Fruit fly (Drosophila melanogaster) whole organism, embryonic: ENCODE data around the gene CG18766.

Experiments used
- ATbp ChIP-seq: fragments of 200-800 bp; sonication (Bioruptor generic); optimal IDR thresholded peaks from 2 replicates; lab custom pipeline; 2017; ENCODE audit warnings: missing biosample characterization, mild to moderate bottlenecking, missing genetic modification characterization, missing genetic modification reagents
- Abd-B ChIP-seq: fragments of 200-800 bp; sonication (Bioruptor generic); optimal IDR thresholded peaks from 2 replicates; lab custom pipeline; 2018; ENCODE audit warnings: missing biosample characterization, mild to moderate bottlenecking, missing genetic modification characterization, moderate library complexity
- B-H2 ChIP-seq: fragments of 200-800 bp; sonication (Bioruptor generic); optimal IDR thresholded peaks from 2 replicates; lab custom pipeline; 2018; ENCODE audit warnings: missing biosample characterization, mild to moderate bottlenecking, missing genetic modification characterization
- Blimp-1 ChIP-seq: fragments of 200-800 bp; sonication (Bioruptor generic); optimal IDR thresholded peaks from 3 replicates; lab custom pipeline; 2018; ENCODE audit warnings: missing biosample characterization, missing genetic modification characterization, mild to moderate bottlenecking, moderate library complexity, missing genetic modification reagents
- CG10209 ChIP-seq: fragments of 200-800 bp; sonication (Bioruptor generic); optimal IDR thresholded peaks from 3 replicates; lab custom pipeline; 2017; ENCODE audit warnings: missing biosample characterization, mild to moderate bottlenecking, missing genetic modification characterization, missing genetic modification reagents
- CG10565 ChIP-seq: fragments of 200-800 bp; sonication (Bioruptor generic); optimal IDR thresholded peaks from 3 replicates; lab custom pipeline; 2016; ENCODE audit warnings: missing biosample characterization, mild to moderate bottlenecking, missing genetic modification characterization
- CG11456 ChIP-seq: fragments of 200-800 bp; sonication (Bioruptor generic); IDR thresholded peaks from 3 replicates; pipeline ENCODE4 v1.3.6; 2022; ENCODE audit warnings: missing biosample characterization, missing genetic modification characterization
- CG13424 ChIP-seq: fragments of 200-800 bp; sonication (Bioruptor generic); optimal IDR thresholded peaks from 2 replicates; lab custom pipeline; 2019; ENCODE audit warnings: missing biosample characterization, mild to moderate bottlenecking, missing genetic modification characterization, moderate library complexity
- CG15514 ChIP-seq: fragments of 200-800 bp; sonication (Bioruptor generic); optimal IDR thresholded peaks from 3 replicates; lab custom pipeline; 2017; ENCODE audit warnings: missing biosample characterization, missing genetic modification characterization, mild to moderate bottlenecking, moderate library complexity, missing genetic modification reagents
- CG15601 ChIP-seq: fragments of 200-800 bp; sonication (Bioruptor generic); optimal IDR thresholded peaks from 3 replicates; lab custom pipeline; 2019; ENCODE audit warnings: missing biosample characterization, mild to moderate bottlenecking, missing genetic modification characterization, moderate library complexity
- CG16863 ChIP-seq: fragments of 200-800 bp; sonication (Bioruptor generic); optimal IDR thresholded peaks from 3 replicates; lab custom pipeline; 2016; ENCODE audit warnings: missing biosample characterization, missing genetic modification characterization
- CG18262 ChIP-seq: fragments of 200-800 bp; optimal IDR thresholded peaks from 3 replicates; lab custom pipeline; 2019; ENCODE audit warnings: missing biosample characterization, mild to moderate bottlenecking, missing genetic modification characterization, moderate library complexity
- CG18599 ChIP-seq: fragments of 200-800 bp; sonication (Bioruptor generic); optimal IDR thresholded peaks from 3 replicates; lab custom pipeline; 2017; ENCODE audit warnings: missing biosample characterization, missing genetic modification characterization, mild to moderate bottlenecking, moderate library complexity, missing genetic modification reagents
- CG33557 ChIP-seq: fragments of 200-800 bp; sonication (Bioruptor generic); optimal IDR thresholded peaks from 2 replicates; lab custom pipeline; 2019; ENCODE audit warnings: missing biosample characterization, mild to moderate bottlenecking, missing genetic modification characterization, moderate library complexity
- CG34224 ChIP-seq: fragments of 200-800 bp; sonication (Bioruptor generic); IDR thresholded peaks from 3 replicates; pipeline ENCODE4 v1.3.6; 2022; ENCODE audit warnings: missing biosample characterization, missing genetic modification characterization; ENCODE audit not compliant: partially characterized antibody
- CG6254 ChIP-seq: fragments of 200-800 bp; sonication (Bioruptor generic); optimal IDR thresholded peaks from 3 replicates; lab custom pipeline; 2017; ENCODE audit warnings: mild to moderate bottlenecking, missing biosample characterization, missing genetic modification reagents, missing genetic modification characterization
- CG6813 ChIP-seq: fragments of 200-800 bp; sonication (Bioruptor generic); optimal IDR thresholded peaks from 2 replicates; lab custom pipeline; 2017; ENCODE audit warnings: missing biosample characterization, missing genetic modification characterization, mild to moderate bottlenecking, moderate library complexity, missing genetic modification reagents
- CG7271 ChIP-seq: fragments of 200-800 bp; sonication (Bioruptor generic); optimal IDR thresholded peaks from 2 replicates; lab custom pipeline; 2018; ENCODE audit warnings: missing biosample characterization, mild to moderate bottlenecking, missing genetic modification characterization, moderate library complexity
- CG7963 ChIP-seq: fragments of 200-800 bp; sonication (Bioruptor generic); IDR thresholded peaks from 3 replicates; pipeline ENCODE4 v1.3.6; 2022; ENCODE audit warnings: missing biosample characterization, missing genetic modification characterization; ENCODE audit not compliant: partially characterized antibody
- CG8478 ChIP-seq: fragments of >200 bp; optimal IDR thresholded peaks from 2 replicates; lab custom pipeline; 2018
- CG9932 ChIP-seq: fragments of 200-800 bp; sonication (Bioruptor generic); IDR thresholded peaks from 2 replicates; pipeline ENCODE4 v1.3.6; 2022; ENCODE audit warnings: missing biosample characterization, missing genetic modification characterization
- Ets65A ChIP-seq: fragments of 200-800 bp; sonication (Bioruptor generic); peaks from one replicate; lab custom pipeline; 2016; ENCODE audit warnings: missing biosample characterization, missing genetic modification characterization
- H15 ChIP-seq: fragments of 200-800 bp; sonication (Bioruptor generic); IDR thresholded peaks from 3 replicates; pipeline ENCODE4 v1.3.6; 2022; ENCODE audit warnings: missing biosample characterization, missing genetic modification characterization
- Myb ChIP-seq: fragments of 200-800 bp; sonication (Bioruptor generic); optimal IDR thresholded peaks from 2 replicates; lab custom pipeline; 2016; ENCODE audit warnings: missing biosample characterization, missing genetic modification characterization
- PHDP ChIP-seq: fragments of 200-800 bp; sonication (Bioruptor generic); optimal IDR thresholded peaks from 3 replicates; lab custom pipeline; 2018; ENCODE audit warnings: missing biosample characterization, mild to moderate bottlenecking, missing genetic modification characterization, moderate library complexity
- Poxn ChIP-seq: fragments of 200-800 bp; sonication (Bioruptor generic); IDR thresholded peaks from 2 replicates; pipeline ENCODE4 v1.3.6; 2022; ENCODE audit warnings: missing biosample characterization, missing genetic modification characterization
- Stat92E ChIP-seq, 3 experiments: fragments of >200 bp in 2 of 3; fragments of 200-800 bp in 1 of 3; sonication (Bioruptor generic) in 1 of 3; optimal IDR thresholded peaks; 2 replicates each; lab custom pipeline; 2017 to 2019; ENCODE audit warnings: missing biosample characterization in 3 of 3, missing genetic modification characterization in 3 of 3, mild to moderate bottlenecking in 1 of 3, moderate library complexity in 1 of 3
- caup ChIP-seq: fragments of 200-800 bp; sonication (Bioruptor generic); optimal IDR thresholded peaks from 3 replicates; lab custom pipeline; 2017; ENCODE audit warnings: missing biosample characterization, mild to moderate bottlenecking, missing genetic modification characterization, moderate library complexity; ENCODE audit not compliant: severe bottlenecking
- cg ChIP-seq: fragments of 200-800 bp; sonication (Bioruptor generic); optimal IDR thresholded peaks from 3 replicates; lab custom pipeline; 2019; ENCODE audit warnings: missing biosample characterization, mild to moderate bottlenecking, missing genetic modification characterization, moderate library complexity
- chm ChIP-seq: fragments of 200-800 bp; sonication (Bioruptor generic); IDR thresholded peaks from 2 replicates; pipeline ENCODE4 v1.3.6; 2022; ENCODE audit warnings: missing biosample characterization, missing genetic modification characterization
- croc ChIP-seq: fragments of 200-800 bp; sonication (Bioruptor generic); conservative IDR thresholded peaks from 3 replicates; pipeline ENCODE4 v1.3.6; 2022; ENCODE audit warnings: missing biosample characterization, missing genetic modification characterization
- crol ChIP-seq: fragments of 200-800 bp; sonication (Bioruptor generic); IDR thresholded peaks from 2 replicates; pipeline ENCODE4 v1.3.6; 2022; ENCODE audit warnings: missing biosample characterization, missing genetic modification characterization
- dimm ChIP-seq: fragments of 200-800 bp; sonication (Bioruptor generic); IDR thresholded peaks from 2 replicates; pipeline ENCODE4 v1.3.6; 2022; ENCODE audit warnings: missing biosample characterization, missing genetic modification characterization
- dysf ChIP-seq: fragments of 200-800 bp; sonication (Bioruptor generic); IDR thresholded peaks from 3 replicates; pipeline ENCODE4 v1.3.6; 2022; ENCODE audit warnings: missing biosample characterization, missing genetic modification characterization
- fd96Cb ChIP-seq: fragments of 200-800 bp; sonication (Bioruptor generic); optimal IDR thresholded peaks from 2 replicates; lab custom pipeline; 2018; ENCODE audit warnings: missing biosample characterization, mild to moderate bottlenecking, missing genetic modification characterization, moderate library complexity
- gsb ChIP-seq: fragments of 200-800 bp; sonication (Bioruptor generic); IDR thresholded peaks from 2 replicates; pipeline ENCODE4 v1.3.6; 2022; ENCODE audit warnings: missing biosample characterization, missing genetic modification characterization
- ind ChIP-seq: fragments of 200-800 bp; sonication (Bioruptor generic); optimal IDR thresholded peaks from 3 replicates; lab custom pipeline; 2016; ENCODE audit warnings: missing biosample characterization, missing genetic modification characterization
- kni ChIP-seq: fragments of 200-800 bp; sonication (Bioruptor generic); optimal IDR thresholded peaks from 3 replicates; lab custom pipeline; 2017; ENCODE audit warnings: mild to moderate bottlenecking, missing biosample characterization, missing genetic modification reagents, missing genetic modification characterization
- knrl ChIP-seq: fragments of 200-800 bp; sonication (Bioruptor generic); IDR thresholded peaks from 3 replicates; pipeline ENCODE4 v1.3.6; 2022; ENCODE audit warnings: missing biosample characterization, missing genetic modification characterization; ENCODE audit not compliant: partially characterized antibody
- onecut ChIP-seq: fragments of 200-800 bp; sonication (Bioruptor generic); IDR thresholded peaks from 2 replicates; pipeline ENCODE4 v1.3.6; 2022; ENCODE audit warnings: missing biosample characterization, missing genetic modification characterization
- ro ChIP-seq: fragments of 200-800 bp; sonication (Bioruptor generic); IDR thresholded peaks from 2 replicates; pipeline ENCODE4 v1.3.6; 2022; ENCODE audit warnings: missing biosample characterization, missing genetic modification characterization
- row ChIP-seq: fragments of 200-800 bp; sonication (Bioruptor generic); IDR thresholded peaks from 3 replicates; pipeline ENCODE4 v1.3.6; 2022; ENCODE audit warnings: missing biosample characterization, missing genetic modification characterization
- sc ChIP-seq, 3 experiments: fragments of >200 bp in 2 of 3; fragments of 200-800 bp in 1 of 3; sonication (Bioruptor generic) in 1 of 3; optimal IDR thresholded peaks; 2 replicates in 2 of 3; 3 replicates in 1 of 3; lab custom pipeline; 2017; ENCODE audit warnings: mild to moderate bottlenecking in 1 of 3, missing biosample characterization in 1 of 3, missing genetic modification characterization in 1 of 3, missing genetic modification reagents in 1 of 3
- slp2 ChIP-seq: fragments of 200-800 bp; sonication (Bioruptor generic); optimal IDR thresholded peaks from 2 replicates; lab custom pipeline; 2016; ENCODE audit warnings: missing biosample characterization, missing genetic modification characterization
- sqz ChIP-seq: fragments of 200-800 bp; sonication (Bioruptor generic); optimal IDR thresholded peaks from 3 replicates; lab custom pipeline; 2018; ENCODE audit warnings: missing biosample characterization, mild to moderate bottlenecking, missing genetic modification characterization
- tna ChIP-seq: fragments of 200-800 bp; sonication (Bioruptor generic); IDR thresholded peaks from 2 replicates; pipeline ENCODE4 v1.3.6; 2022; ENCODE audit warnings: missing biosample characterization, missing genetic modification characterization; ENCODE audit not compliant: partially characterized antibody
- tup ChIP-seq: fragments of 200-800 bp; sonication (Bioruptor generic); optimal IDR thresholded peaks from 2 replicates; lab custom pipeline; 2016; ENCODE audit warnings: missing biosample characterization, mild to moderate bottlenecking, missing genetic modification characterization, moderate library complexity

Gene CG18766

DNA sequence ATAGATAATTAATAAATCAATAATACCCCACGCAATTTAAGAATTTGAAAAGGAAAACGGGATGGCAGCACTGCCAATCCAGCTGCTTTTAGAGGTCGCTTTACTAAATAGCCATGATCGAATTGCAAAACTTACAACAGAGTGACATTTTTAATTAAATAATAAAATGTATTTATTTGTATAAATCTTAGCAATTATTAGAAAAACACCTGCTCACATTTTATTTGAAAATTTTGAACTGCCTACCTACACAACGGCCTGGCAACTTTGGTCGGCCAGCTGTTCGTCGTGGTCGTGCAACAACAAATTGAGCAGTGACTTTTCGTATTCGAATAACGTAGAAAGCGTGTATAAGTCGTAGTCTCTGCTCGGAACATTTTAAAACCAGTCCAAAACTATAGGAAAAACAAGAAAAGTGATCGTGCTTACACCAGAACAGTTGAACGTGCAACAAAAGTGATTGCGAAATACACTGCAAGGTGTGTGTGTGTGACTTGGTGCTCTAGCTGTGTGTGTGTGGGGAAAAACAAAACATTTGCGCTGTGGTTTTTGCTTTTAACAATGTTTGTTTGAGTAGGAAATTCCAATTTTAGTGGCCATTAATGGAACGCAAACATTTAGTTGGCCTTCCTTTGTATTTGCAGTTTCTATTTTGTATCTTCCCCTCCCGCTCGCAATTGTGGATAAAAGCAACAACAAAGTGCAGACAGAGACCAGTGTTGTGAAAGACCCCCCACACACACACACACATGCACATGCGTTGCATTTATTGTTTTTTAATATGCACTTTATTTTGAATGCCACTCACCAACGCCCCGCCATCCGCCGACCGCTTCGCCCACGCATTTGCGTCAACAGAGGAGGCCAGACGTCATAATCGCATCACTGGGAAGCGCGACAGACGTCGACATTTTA, 29.7 kb upstream of the CG18766 start, which contains the start of gene CG5938:
Gene CG5938, plus strand, starts transcription at position 262 of the 915 bp plus-strand sequence.
- no peak for TF ChIP-seq kni
- peak; percentile 73 for TF ChIP-seq onecut
- TF ChIP-seq tna, result no peak
- TF ChIP-seq CG18262 (tag; lab: Kevin White, UChicago), result peak; percentile 36
- TF ChIP-seq sc (optimal IDR thresholded peaks at IDR 0.05; lab: Kevin White, UChicago), result no peak
- no peak for TF ChIP-seq sc (GFP tag; optimal IDR thresholded peaks at IDR 0.05; lab: Kevin White, UChicago)
- TF ChIP-seq CG13424 (tag; lab: Kevin White, UChicago), result peak; percentile 52
- no peak for TF ChIP-seq H15 (GFP tag; lab: Robert Waterston, UW)
- TF ChIP-seq tup, result peak; percentile 1
- TF ChIP-seq Abd-B (GFP tag; lab: Kevin White, UChicago), result peak; percentile 25
- no peak for TF ChIP-seq ATbp
- peak; percentile 4 for TF ChIP-seq CG8478 (lab: Kevin White, UChicago)
- no peak for TF ChIP-seq CG33557 (GFP tag; lab: Kevin White, UChicago)
- peak; percentile 38; the same call in 2 of the 3 replicates for TF ChIP-seq CG34224 (GFP tag; lab: Robert Waterston, UW)
- no peak for TF ChIP-seq ro (GFP tag; lab: Robert Waterston, UW)
- TF ChIP-seq croc (GFP tag; lab: Robert Waterston, UW), result no peak
- peak; percentile 14 for TF ChIP-seq PHDP (tag; lab: Kevin White, UChicago)
- no peak for TF ChIP-seq dimm (GFP tag; lab: Robert Waterston, UW)
- TF ChIP-seq fd96Cb (tag; lab: Kevin White, UChicago), result no peak
- peak; percentile 90 for TF ChIP-seq cg (GFP tag; lab: Kevin White, UChicago)
- TF ChIP-seq CG6254 (GFP tag; lab: Kevin White, UChicago), result no peak
- peak; percentile 19 for TF ChIP-seq CG15601 (tag; lab: Kevin White, UChicago)
- TF ChIP-seq chm, result no peak
- TF ChIP-seq dysf, result no peak
- TF ChIP-seq row (GFP tag; lab: Robert Waterston, UW), result peak; percentile 67
- TF ChIP-seq crol (GFP tag; lab: Robert Waterston, UW), result peak; percentile 73
- peak; percentile 46 for TF ChIP-seq B-H2 (GFP tag; lab: Kevin White, UChicago)
- peak; percentile 6 for TF ChIP-seq Blimp-1
- TF ChIP-seq gsb (GFP tag; lab: Robert Waterston, UW), result no peak
- no peak for TF ChIP-seq CG11456 (GFP tag; lab: Robert Waterston, UW)
- TF ChIP-seq Myb (GFP tag; lab: Kevin White, UChicago), result peak; percentile 0
- TF ChIP-seq Poxn, result no peak
- no peak for TF ChIP-seq CG7963 (GFP tag; lab: Robert Waterston, UW)
- TF ChIP-seq CG9932 (GFP tag; lab: Robert Waterston, UW), result peak; percentile 26; the same call in 1 of the 2 replicates
- TF ChIP-seq CG16863 (GFP tag; lab: Kevin White, UChicago), result no peak
- TF ChIP-seq CG15514 (GFP tag; lab: Kevin White, UChicago), result peak; percentile 62
- TF ChIP-seq CG18599 (GFP tag; lab: Kevin White, UChicago), result peak; percentile 29
- TF ChIP-seq CG6813 (GFP tag; lab: Kevin White, UChicago), result no peak
- TF ChIP-seq ind (GFP tag; lab: Kevin White, UChicago), result peak; percentile 14
- TF ChIP-seq sqz, result no peak
- no peak for TF ChIP-seq caup (GFP tag; lab: Kevin White, UChicago)
- peak; percentile 70 for TF ChIP-seq Ets65A (GFP tag; lab: Kevin White, UChicago)
- TF ChIP-seq knrl (GFP tag; lab: Robert Waterston, UW), result no peak
- TF ChIP-seq slp2 (GFP tag; lab: Kevin White, UChicago), result no peak
- TF ChIP-seq CG10209 (GFP tag; lab: Kevin White, UChicago), result peak; percentile 8
- no peak for TF ChIP-seq CG7271 (tag; lab: Kevin White, UChicago)
- no peak for TF ChIP-seq Stat92E (GFP tag; optimal IDR thresholded peaks at IDR 0.05; lab: Kevin White, UChicago)
- no peak for TF ChIP-seq CG10565 (GFP tag; lab: Kevin White, UChicago)
